Worm (Caenorhabditis elegans): Measurements from ENCODE around the gene moc-3.

DNA sequence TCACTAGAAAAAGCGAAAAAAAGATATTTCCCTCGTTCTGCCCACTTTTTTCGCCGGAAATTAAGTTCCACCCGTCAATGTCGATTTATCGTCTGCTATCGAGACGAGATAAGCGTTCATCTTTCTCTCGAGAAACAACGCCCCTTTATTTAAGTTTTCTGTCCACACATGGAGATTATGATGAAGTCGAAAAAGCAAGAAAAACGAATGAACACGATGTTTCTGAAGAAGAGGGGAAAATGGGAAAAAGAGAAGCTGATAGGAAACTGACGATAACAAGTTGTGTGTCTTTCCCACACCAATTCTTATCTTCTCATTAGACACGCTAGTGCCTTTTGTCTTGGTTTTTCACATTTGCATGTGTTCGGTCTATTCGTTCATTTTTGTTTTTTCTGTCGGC, 44.4 kb downstream of the moc-3 start:
- TF ChIP-seq tbx-2 (tag; optimal IDR thresholded peaks at IDR 0.05): no peak
- TF ChIP-seq nhr-11 (tag; optimal IDR thresholded peaks at IDR 0.05): no peak
- no peak for TF ChIP-seq ceh-31 (tag; optimal IDR thresholded peaks at IDR 0.05)
- TF ChIP-seq Y22D7AL.16 (tag; optimal IDR thresholded peaks at IDR 0.05): no peak
- no peak for TF ChIP-seq npax-4 (tag; optimal IDR thresholded peaks at IDR 0.05)
- TF ChIP-seq rnt-1 (tag; optimal IDR thresholded peaks at IDR 0.05): no peak
- no peak for TF ChIP-seq ztf-16 (tag; optimal IDR thresholded peaks at IDR 0.05)
- TF ChIP-seq hlh-13 (GFP tag; optimal IDR thresholded peaks at IDR 0.05): no peak
- TF ChIP-seq zip-5 (tag; optimal IDR thresholded peaks at IDR 0.05): no peak
- no peak for TF ChIP-seq fkh-10 (GFP tag; optimal IDR thresholded peaks at IDR 0.05)
